Worm (Caenorhabditis elegans) whole organism, L4 larva: ENCODE data around the gene fbxb-60.

Source experiments
- hlh-11 ChIP-seq: fragments of 200-800 bp; sonication (Bioruptor generic); optimal IDR thresholded peaks from 2 replicates; lab custom pipeline; 2018; ENCODE audit warnings: mild to moderate bottlenecking, missing genetic modification characterization, missing compliant biosample characterization
- unc-39 ChIP-seq: sonication (generic microtip); optimal IDR thresholded peaks from 2 replicates; lab custom pipeline; 2017; ENCODE audit warnings: missing biosample characterization, missing genetic modification characterization
- unc-62 ChIP-seq, 3 experiments: fragments of 150-350 bp in 1 of 3; sonication (generic microtip); optimal IDR thresholded peaks in 2 of 3; peaks in 1 of 3; 1 replicate in 1 of 3; 2 replicates in 2 of 3; lab custom pipeline; 2014 to 2017; ENCODE audit warnings: missing biosample characterization in 3 of 3, missing genetic modification characterization in 3 of 3, missing genetic modification reagents in 3 of 3, missing genotype in 1 of 3

ce11 chrV:19262349-19262748, 35.3 kb upstream of the fbxb-60 start, which contains the start of gene F21D9.2:
- TF ChIP-seq unc-62 (GFP tag; optimal IDR thresholded peaks at IDR 0.05 in 1 of 2; lab: Kevin White, UChicago) (no peak), unc-62 (tag; optimal IDR thresholded peaks at IDR 0.05; lab: Kevin White, UChicago) (no peak), unc-39 (tag; lab: Kevin White, UChicago) (no peak), hlh-11 (tag; lab: Kevin White, UChicago) (no peak)
